Worm (Caenorhabditis elegans) whole organism, early embryonic: ENCODE results near the gene srh-159.

Source experiments
- B0310.2 ChIP-seq: sonication (generic microtip); optimal IDR thresholded peaks from 2 replicates; lab custom pipeline; 2016; ENCODE audit warnings: mild to moderate bottlenecking, missing genetic modification characterization, missing compliant biosample characterization
- F13C5.2 ChIP-seq: sonication (generic microtip); optimal IDR thresholded peaks from 2 replicates; lab custom pipeline; 2017; ENCODE audit warnings: mild to moderate bottlenecking, missing genetic modification characterization, inconsistent platforms, missing compliant biosample characterization
- aly-1 ChIP-seq: sonication (generic microtip); optimal IDR thresholded peaks from 2 replicates; lab custom pipeline; 2016; ENCODE audit warnings: missing genetic modification characterization, missing compliant biosample characterization
- ama-1 ChIP-seq: fragments of 150-350 bp; optimal IDR thresholded peaks from 2 replicates; lab custom pipeline; 2014
- ceh-13 ChIP-seq: fragments of 200-800 bp; sonication (Bioruptor generic); optimal IDR thresholded peaks from 2 replicates; lab custom pipeline; 2018; ENCODE audit warnings: mild to moderate bottlenecking, missing genetic modification characterization, missing compliant biosample characterization
- ceh-36 ChIP-seq: sonication (generic microtip); optimal IDR thresholded peaks from 2 replicates; lab custom pipeline; 2016; ENCODE audit warnings: missing genetic modification characterization, inconsistent platforms, missing compliant biosample characterization
- ets-7 ChIP-seq: sonication (generic microtip); optimal IDR thresholded peaks from 2 replicates; lab custom pipeline; 2016; ENCODE audit warnings: missing genotype, missing genetic modification characterization, missing compliant biosample characterization
- flt-1 ChIP-seq: fragments of 200-800 bp; sonication (Bioruptor generic); IDR thresholded peaks from 2 replicates; pipeline ENCODE4 v1.3.6; 2022; ENCODE audit warnings: missing genetic modification characterization, missing compliant biosample characterization
- hmbx-1 ChIP-seq: sonication (generic microtip); optimal IDR thresholded peaks from 2 replicates; lab custom pipeline; 2016; ENCODE audit warnings: mild to moderate bottlenecking, missing genetic modification characterization, missing compliant biosample characterization
- hmg-4 ChIP-seq: fragments of 200-800 bp; sonication (Bioruptor generic); optimal IDR thresholded peaks from 2 replicates; lab custom pipeline; 2018; ENCODE audit warnings: mild to moderate bottlenecking, missing genetic modification characterization, missing compliant biosample characterization
- hnd-1 ChIP-seq: sonication (generic microtip); optimal IDR thresholded peaks from 2 replicates; lab custom pipeline; 2016; ENCODE audit warnings: missing genetic modification characterization, missing compliant biosample characterization
- pes-1 ChIP-seq: fragments of 200-800 bp; sonication (Bioruptor generic); IDR thresholded peaks from 2 replicates; pipeline ENCODE4 v1.3.6; 2022; ENCODE audit warnings: missing genetic modification reagents, missing genetic modification characterization, missing compliant biosample characterization
- scrt-1 ChIP-seq: fragments of 200-800 bp; sonication (Bioruptor generic); IDR thresholded peaks from 2 replicates; pipeline ENCODE4 v1.3.6; 2022; ENCODE audit warnings: missing genetic modification characterization, missing compliant biosample characterization
- sea-1 ChIP-seq: fragments of 200-800 bp; sonication (Bioruptor generic); conservative IDR thresholded peaks from 2 replicates; pipeline ENCODE4 v1.3.6; 2022; ENCODE audit warnings: missing genetic modification characterization, missing compliant biosample characterization
- tbx-11 ChIP-seq: fragments of 200-800 bp; sonication (Bioruptor generic); IDR thresholded peaks from 2 replicates; pipeline ENCODE4 v1.3.6; 2022; ENCODE audit warnings: missing genetic modification characterization, missing compliant biosample characterization
- tbx-37 ChIP-seq: fragments of 200-800 bp; sonication (Bioruptor generic); conservative IDR thresholded peaks from 2 replicates; pipeline ENCODE4 v1.3.6; 2022; ENCODE audit warnings: missing genetic modification reagents, missing genetic modification characterization, missing compliant biosample characterization
- tra-4 ChIP-seq: sonication (generic microtip); optimal IDR thresholded peaks from 2 replicates; lab custom pipeline; 2017; ENCODE audit warnings: missing genetic modification characterization, missing compliant biosample characterization

The srh-159 gene

ce11 chrV:17182045-17182444 lies at the start of gene srh-159:
TSS of gene srh-159 (plus strand) at chrV:17182345.
- TF ChIP-seq sea-1 (GFP tag; lab: Robert Waterston, UW) (no peak), hnd-1 (tag; lab: Kevin White, UChicago) (no peak), hmg-4 (no peak), tbx-37 (GFP tag; lab: Robert Waterston, UW) (no peak), ets-7 (tag; lab: Kevin White, UChicago) (no peak), tra-4 (tag; lab: Kevin White, UChicago) (no peak)

- no peak for TF ChIP-seq pes-1
- TF ChIP-seq sea-1 (GFP tag; lab: Robert Waterston, UW) = no peak
- no peak for TF ChIP-seq aly-1
- TF ChIP-seq scrt-1 (GFP tag; lab: Robert Waterston, UW) = no peak
- TF ChIP-seq tbx-37 (GFP tag; lab: Robert Waterston, UW) = no peak
- no peak for TF ChIP-seq hmbx-1 (tag; lab: Kevin White, UChicago)
- TF ChIP-seq B0310.2 (tag; lab: Kevin White, UChicago) = no peak
- TF ChIP-seq ama-1 (lab: Kevin White, UChicago) = no peak
- TF ChIP-seq ceh-13 (GFP tag; lab: Kevin White, UChicago) = no peak
Observed at ce11 chrV:17151292-17151691, 30.9 kb upstream of the srh-159 start.

- TF ChIP-seq hnd-1 (tag; lab: Kevin White, UChicago) (no peak), F13C5.2 (tag; lab: Kevin White, UChicago) (no peak)
Observed at ce11 chrV:17154944-17155343, 27.2 kb upstream of the srh-159 start.

- TF ChIP-seq scrt-1 (GFP tag; lab: Robert Waterston, UW) = no peak
- no peak for TF ChIP-seq F13C5.2 (tag; lab: Kevin White, UChicago)
- no peak for TF ChIP-seq ceh-36
- TF ChIP-seq ets-7 (tag; lab: Kevin White, UChicago) = no peak
- no peak for TF ChIP-seq ama-1 (lab: Kevin White, UChicago)
- TF ChIP-seq tra-4 (tag; lab: Kevin White, UChicago) = no peak
- TF ChIP-seq sea-1 (GFP tag; lab: Robert Waterston, UW) = no peak
- TF ChIP-seq hmbx-1 (tag; lab: Kevin White, UChicago) = no peak
- TF ChIP-seq ceh-13 (GFP tag; lab: Kevin White, UChicago) = no peak
- no peak for TF ChIP-seq tbx-11
- TF ChIP-seq aly-1 = no peak
Observed at ce11 chrV:17155384-17155858, 26.7 kb upstream of the srh-159 start, which contains the start of gene F40D4.17. TSS of gene F40D4.17 (minus strand) at chrV:17155434.

ce11 chrV:17157154-17157553 lies 25.0 kb upstream of the srh-159 start, which contains the start of gene F40D4.13:
TSS of gene F40D4.13 (minus strand) at chrV:17157254.
- no peak for TF ChIP-seq ceh-36
- no peak for TF ChIP-seq tra-4 (tag; lab: Kevin White, UChicago)
- TF ChIP-seq hnd-1 (tag; lab: Kevin White, UChicago) = no peak
- no peak for TF ChIP-seq F13C5.2 (tag; lab: Kevin White, UChicago)
- no peak for TF ChIP-seq tbx-37 (GFP tag; lab: Robert Waterston, UW)
- no peak for TF ChIP-seq ets-7 (tag; lab: Kevin White, UChicago)
- TF ChIP-seq flt-1 (GFP tag; lab: Robert Waterston, UW) = no peak
- no peak for TF ChIP-seq hmbx-1 (tag; lab: Kevin White, UChicago)
- TF ChIP-seq aly-1 = no peak
- no peak for TF ChIP-seq ama-1 (lab: Kevin White, UChicago)
- TF ChIP-seq pes-1 = no peak

ce11 chrV:17159430-17159924 lies 22.7 kb upstream of the srh-159 start, which contains the start of gene F40D4.12:
TSS of gene F40D4.12 (plus strand) at chrV:17159874.
- TF ChIP-seq hmg-4 = no peak
- no peak for TF ChIP-seq sea-1 (GFP tag; lab: Robert Waterston, UW)
- TF ChIP-seq hmbx-1 (tag; lab: Kevin White, UChicago) = no peak
- TF ChIP-seq tbx-11 = no peak
- TF ChIP-seq hnd-1 (tag; lab: Kevin White, UChicago) = no peak
- TF ChIP-seq ceh-13 (GFP tag; lab: Kevin White, UChicago) = no peak
- no peak for TF ChIP-seq ets-7 (tag; lab: Kevin White, UChicago)
- no peak for TF ChIP-seq pes-1
- no peak for TF ChIP-seq ama-1 (lab: Kevin White, UChicago)
- no peak for TF ChIP-seq B0310.2 (tag; lab: Kevin White, UChicago)
- TF ChIP-seq ceh-36 = no peak
- no peak for TF ChIP-seq flt-1 (GFP tag; lab: Robert Waterston, UW)
- TF ChIP-seq F13C5.2 (tag; lab: Kevin White, UChicago) = no peak
- TF ChIP-seq scrt-1 (GFP tag; lab: Robert Waterston, UW) = no peak
- TF ChIP-seq tra-4 (tag; lab: Kevin White, UChicago) = no peak
- TF ChIP-seq aly-1 = no peak

ce11 chrV:17165409-17165808 lies 16.7 kb upstream of the srh-159 start, which contains the start of gene srh-102:
TSS of gene srh-102 (minus strand) at chrV:17165509.
- TF ChIP-seq sea-1 (GFP tag; lab: Robert Waterston, UW) = no peak
- no peak for TF ChIP-seq flt-1 (GFP tag; lab: Robert Waterston, UW)
- no peak for TF ChIP-seq ama-1 (lab: Kevin White, UChicago)
- TF ChIP-seq tbx-11 = no peak
- TF ChIP-seq ets-7 (tag; lab: Kevin White, UChicago) = no peak
- TF ChIP-seq pes-1 = no peak
- no peak for TF ChIP-seq hmg-4
- TF ChIP-seq F13C5.2 (tag; lab: Kevin White, UChicago) = no peak
- no peak for TF ChIP-seq aly-1
- TF ChIP-seq hnd-1 (tag; lab: Kevin White, UChicago) = no peak
- no peak for TF ChIP-seq hmbx-1 (tag; lab: Kevin White, UChicago)
- no peak for TF ChIP-seq tbx-37 (GFP tag; lab: Robert Waterston, UW)
- no peak for TF ChIP-seq B0310.2 (tag; lab: Kevin White, UChicago)

ce11 chrV:17167457-17167856 lies 14.7 kb upstream of the srh-159 start, which contains the start of gene srz-66:
TSS of gene srz-66 (minus strand) at chrV:17167557.
- TF ChIP-seq tra-4 (tag; lab: Kevin White, UChicago) = no peak
- no peak for TF ChIP-seq tbx-11
- no peak for TF ChIP-seq ceh-13 (GFP tag; lab: Kevin White, UChicago)
- no peak for TF ChIP-seq scrt-1 (GFP tag; lab: Robert Waterston, UW)
- TF ChIP-seq pes-1 = no peak
- no peak for TF ChIP-seq F13C5.2 (tag; lab: Kevin White, UChicago)
- no peak for TF ChIP-seq tbx-37 (GFP tag; lab: Robert Waterston, UW)
- TF ChIP-seq ceh-36 = no peak
- TF ChIP-seq flt-1 (GFP tag; lab: Robert Waterston, UW) = no peak
- no peak for TF ChIP-seq hmbx-1 (tag; lab: Kevin White, UChicago)
- TF ChIP-seq hnd-1 (tag; lab: Kevin White, UChicago) = no peak
- no peak for TF ChIP-seq hmg-4
